Fruit fly (Drosophila melanogaster) whole organism, embryonic: ENCODE measurements around the gene CG5921.

ENCODE experiments used
- Aef1 ChIP-seq: fragments of 200-800 bp; sonication (Bioruptor generic); IDR thresholded peaks from 3 replicates; pipeline ENCODE4 v1.3.6; 2022; ENCODE audit warnings: missing biosample characterization, missing genetic modification characterization
- Antp ChIP-seq: fragments of 200-800 bp; sonication (Bioruptor generic); optimal IDR thresholded peaks from 3 replicates; lab custom pipeline; 2016; ENCODE audit warnings: missing biosample characterization, missing genetic modification characterization
- BEAF-32 ChIP-seq: fragments of 200-800 bp; sonication (Bioruptor generic); optimal IDR thresholded peaks from 3 replicates; lab custom pipeline; 2017; ENCODE audit warnings: missing biosample characterization, missing genetic modification characterization, mild to moderate bottlenecking, moderate library complexity, missing genetic modification reagents
- Bdp1 ChIP-seq: fragments of 200-800 bp; sonication (Bioruptor generic); optimal IDR thresholded peaks from 3 replicates; lab custom pipeline; 2016; ENCODE audit warnings: missing biosample characterization, missing genetic modification characterization
- CG10209 ChIP-seq: fragments of 200-800 bp; sonication (Bioruptor generic); optimal IDR thresholded peaks from 3 replicates; lab custom pipeline; 2017; ENCODE audit warnings: missing biosample characterization, mild to moderate bottlenecking, missing genetic modification characterization, missing genetic modification reagents
- CG10431 ChIP-seq: fragments of 200-800 bp; sonication (Bioruptor generic); optimal IDR thresholded peaks from 3 replicates; lab custom pipeline; 2018; ENCODE audit warnings: missing biosample characterization, mild to moderate bottlenecking, missing genetic modification characterization
- CG10959 ChIP-seq: fragments of 200-800 bp; sonication (Bioruptor generic); IDR thresholded peaks from 2 replicates; pipeline ENCODE4 v1.3.6; 2022; ENCODE audit warnings: missing biosample characterization, missing genetic modification characterization
- CG10979 ChIP-seq: fragments of 200-800 bp; sonication (Bioruptor generic); optimal IDR thresholded peaks from 2 replicates; lab custom pipeline; 2018; ENCODE audit warnings: missing biosample characterization, mild to moderate bottlenecking, missing genetic modification characterization, moderate library complexity
- CG11093 ChIP-seq: fragments of 200-800 bp; sonication (Bioruptor generic); IDR thresholded peaks from 3 replicates; pipeline ENCODE4 v1.3.6; 2022; ENCODE audit warnings: missing biosample characterization, missing genetic modification characterization
- CG11247 ChIP-seq: fragments of 200-800 bp; sonication (Bioruptor generic); IDR thresholded peaks from 2 replicates; pipeline ENCODE4 v1.3.6; 2022; ENCODE audit warnings: missing biosample characterization, missing genetic modification characterization
- CG11695 ChIP-seq: fragments of 200-800 bp; sonication (Bioruptor generic); IDR thresholded peaks from 3 replicates; pipeline ENCODE4 v1.3.6; 2022; ENCODE audit warnings: missing biosample characterization, missing genetic modification characterization
- CG12942 ChIP-seq: fragments of 200-800 bp; sonication (Bioruptor generic); optimal IDR thresholded peaks from 3 replicates; lab custom pipeline; 2016; ENCODE audit warnings: missing biosample characterization, missing genetic modification characterization
- CG13296 ChIP-seq: fragments of 200-800 bp; sonication (Bioruptor generic); optimal IDR thresholded peaks from 3 replicates; lab custom pipeline; 2018; ENCODE audit warnings: missing biosample characterization, mild to moderate bottlenecking, missing genetic modification characterization
- CG13624 ChIP-seq: fragments of 200-800 bp; sonication (Bioruptor generic); optimal IDR thresholded peaks from 2 replicates; lab custom pipeline; 2016; ENCODE audit warnings: missing biosample characterization, missing genetic modification characterization
- CG18476 ChIP-seq: fragments of 200-800 bp; sonication (Bioruptor generic); optimal IDR thresholded peaks from 2 replicates; lab custom pipeline; 2016; ENCODE audit warnings: missing biosample characterization, mild to moderate bottlenecking, missing genetic modification characterization
- CG31441 ChIP-seq: fragments of 200-800 bp; sonication (Bioruptor generic); IDR thresholded peaks from 2 replicates; pipeline ENCODE4 v1.3.6; 2022; ENCODE audit warnings: missing biosample characterization, missing genetic modification characterization
- CG7357 ChIP-seq: fragments of 200-800 bp; sonication (Bioruptor generic); IDR thresholded peaks from 3 replicates; pipeline ENCODE4 v1.3.6; 2022; ENCODE audit warnings: missing biosample characterization, missing genetic modification characterization
- CG7786 ChIP-seq: fragments of 200-800 bp; sonication (Bioruptor generic); optimal IDR thresholded peaks from 2 replicates; lab custom pipeline; 2016; ENCODE audit warnings: missing biosample characterization, missing genetic modification characterization
- CG7839 ChIP-seq: fragments of 200-800 bp; sonication (Bioruptor generic); optimal IDR thresholded peaks from 3 replicates; lab custom pipeline; 2018; ENCODE audit warnings: missing biosample characterization, mild to moderate bottlenecking, missing genetic modification characterization, moderate library complexity
- CG7987 ChIP-seq: fragments of 200-800 bp; sonication (Bioruptor generic); optimal IDR thresholded peaks from 2 replicates; lab custom pipeline; 2018; ENCODE audit warnings: missing biosample characterization, mild to moderate bottlenecking, missing genetic modification characterization, moderate library complexity
- CG8944 ChIP-seq: fragments of 200-800 bp; sonication (Bioruptor generic); optimal IDR thresholded peaks from 3 replicates; lab custom pipeline; 2016; ENCODE audit warnings: missing biosample characterization, missing genetic modification characterization
- Chrac-16 ChIP-seq: fragments of 200-800 bp; sonication (Bioruptor generic); optimal IDR thresholded peaks from 3 replicates; lab custom pipeline; 2016; ENCODE audit warnings: missing biosample characterization, missing genetic modification characterization
- CkIIα-i1 ChIP-seq: fragments of 200-800 bp; sonication (Bioruptor generic); IDR thresholded peaks from 2 replicates; pipeline ENCODE4 v1.3.6; 2022; ENCODE audit warnings: missing biosample characterization, missing genetic modification characterization
- CoRest ChIP-seq: fragments of 200-800 bp; sonication (Bioruptor generic); optimal IDR thresholded peaks from 3 replicates; lab custom pipeline; 2018; ENCODE audit warnings: missing biosample characterization, mild to moderate bottlenecking, missing genetic modification characterization, moderate library complexity
- Dbx ChIP-seq: fragments of 200-800 bp; sonication (Bioruptor generic); IDR thresholded peaks from 3 replicates; pipeline ENCODE4 v1.3.6; 2022; ENCODE audit warnings: missing biosample characterization, missing genetic modification characterization
- Elba2 ChIP-seq: fragments of 200-800 bp; sonication (Bioruptor generic); optimal IDR thresholded peaks from 3 replicates; lab custom pipeline; 2016; ENCODE audit warnings: missing biosample characterization, missing genetic modification characterization
- Mad ChIP-seq: fragments of 200-800 bp; sonication (Bioruptor generic); optimal IDR thresholded peaks from 2 replicates; lab custom pipeline; 2016; ENCODE audit warnings: missing biosample characterization, missing genetic modification characterization
- Max ChIP-seq: fragments of 200-800 bp; sonication (Bioruptor generic); optimal IDR thresholded peaks from 2 replicates; lab custom pipeline; 2016; ENCODE audit warnings: missing biosample characterization, mild to moderate bottlenecking, missing genetic modification characterization
- Nf-YB ChIP-seq: fragments of 200-800 bp; sonication (Bioruptor generic); optimal IDR thresholded peaks from 3 replicates; lab custom pipeline; 2019; ENCODE audit warnings: missing biosample characterization, mild to moderate bottlenecking, missing genetic modification characterization, moderate library complexity
- Opbp ChIP-seq: fragments of 200-800 bp; sonication (Bioruptor generic); IDR thresholded peaks from 3 replicates; pipeline ENCODE4 v1.3.6; 2022; ENCODE audit warnings: missing biosample characterization, missing genetic modification characterization; ENCODE audit not compliant: partially characterized antibody
- Rfx ChIP-seq: fragments of 200-800 bp; sonication (Bioruptor generic); IDR thresholded peaks from 2 replicates; pipeline ENCODE4 v1.3.6; 2022; ENCODE audit warnings: missing biosample characterization, missing genetic modification characterization
- Six4 ChIP-seq: fragments of 200-800 bp; sonication (Bioruptor generic); optimal IDR thresholded peaks from 2 replicates; lab custom pipeline; 2016; ENCODE audit warnings: missing biosample characterization, missing genetic modification characterization
- Vsx1 ChIP-seq: fragments of 200-800 bp; sonication (Bioruptor generic); optimal IDR thresholded peaks from 2 replicates; lab custom pipeline; 2017; ENCODE audit warnings: missing biosample characterization, mild to moderate bottlenecking, missing genetic modification characterization, missing genetic modification reagents
- YL-1 ChIP-seq: fragments of 200-800 bp; sonication (Bioruptor generic); optimal IDR thresholded peaks from 3 replicates; lab custom pipeline; 2017; ENCODE audit warnings: missing biosample characterization, mild to moderate bottlenecking, missing genetic modification characterization
- bcd ChIP-seq: fragments of 200-800 bp; sonication (Bioruptor generic); optimal IDR thresholded peaks from 2 replicates; lab custom pipeline; 2017; ENCODE audit warnings: missing biosample characterization, mild to moderate bottlenecking, missing genetic modification characterization
- br ChIP-seq: fragments of >200 bp; optimal IDR thresholded peaks from 2 replicates; lab custom pipeline; 2017
- bsh ChIP-seq, 2 experiments: fragments of 200-800 bp; sonication (Bioruptor generic); optimal IDR thresholded peaks; 2 replicates each; lab custom pipeline; 2017 to 2018; ENCODE audit warnings: mild to moderate bottlenecking in 2 of 2, missing biosample characterization in 2 of 2, missing genetic modification characterization in 2 of 2, moderate library complexity in 1 of 2
- corto ChIP-seq: fragments of 200-800 bp; sonication (Bioruptor generic); optimal IDR thresholded peaks from 2 replicates; lab custom pipeline; 2016; ENCODE audit warnings: missing biosample characterization, mild to moderate bottlenecking, missing genetic modification characterization, moderate library complexity
- da ChIP-seq: fragments of 200-800 bp; sonication (Bioruptor generic); optimal IDR thresholded peaks from 2 replicates; lab custom pipeline; 2016; ENCODE audit warnings: missing biosample characterization, missing genetic modification characterization
- dimm ChIP-seq: fragments of 200-800 bp; sonication (Bioruptor generic); IDR thresholded peaks from 2 replicates; pipeline ENCODE4 v1.3.6; 2022; ENCODE audit warnings: missing biosample characterization, missing genetic modification characterization
- dysf ChIP-seq: fragments of 200-800 bp; sonication (Bioruptor generic); IDR thresholded peaks from 3 replicates; pipeline ENCODE4 v1.3.6; 2022; ENCODE audit warnings: missing biosample characterization, missing genetic modification characterization
- ems ChIP-seq: fragments of 200-800 bp; sonication (Bioruptor generic); optimal IDR thresholded peaks from 3 replicates; lab custom pipeline; 2016; ENCODE audit warnings: missing biosample characterization, missing genetic modification characterization
- fd96Cb ChIP-seq: fragments of 200-800 bp; sonication (Bioruptor generic); optimal IDR thresholded peaks from 2 replicates; lab custom pipeline; 2018; ENCODE audit warnings: missing biosample characterization, mild to moderate bottlenecking, missing genetic modification characterization, moderate library complexity
- lilli ChIP-seq: fragments of 200-800 bp; sonication (Bioruptor generic); optimal IDR thresholded peaks from 3 replicates; lab custom pipeline; 2016; ENCODE audit warnings: missing biosample characterization, missing genetic modification characterization
- nau ChIP-seq: fragments of 200-800 bp; sonication (Bioruptor generic); optimal IDR thresholded peaks from 3 replicates; lab custom pipeline; 2017; ENCODE audit warnings: missing biosample characterization, mild to moderate bottlenecking, missing genetic modification characterization, missing genetic modification reagents
- otp ChIP-seq: fragments of 200-800 bp; sonication (Bioruptor generic); IDR thresholded peaks from 3 replicates; pipeline ENCODE4, ENCODE4 v1.3.6; 2022; ENCODE audit warnings: missing biosample characterization, missing genetic modification characterization
- pfk ChIP-seq: fragments of 200-800 bp; sonication (Bioruptor generic); optimal IDR thresholded peaks from 2 replicates; lab custom pipeline; 2018; ENCODE audit warnings: missing biosample characterization, mild to moderate bottlenecking, missing genetic modification characterization, moderate library complexity
- row ChIP-seq: fragments of 200-800 bp; sonication (Bioruptor generic); IDR thresholded peaks from 3 replicates; pipeline ENCODE4 v1.3.6; 2022; ENCODE audit warnings: missing biosample characterization, missing genetic modification characterization
- sc ChIP-seq, 3 experiments: fragments of >200 bp in 2 of 3; fragments of 200-800 bp in 1 of 3; sonication (Bioruptor generic) in 1 of 3; optimal IDR thresholded peaks; 2 replicates in 2 of 3; 3 replicates in 1 of 3; lab custom pipeline; 2017; ENCODE audit warnings: mild to moderate bottlenecking in 1 of 3, missing biosample characterization in 1 of 3, missing genetic modification characterization in 1 of 3, missing genetic modification reagents in 1 of 3
- sim ChIP-seq: fragments of 200-800 bp; sonication (Bioruptor generic); IDR thresholded peaks from 2 replicates; pipeline ENCODE4 v1.3.6; 2022; ENCODE audit warnings: missing biosample characterization, missing genetic modification characterization
- slbo ChIP-seq: fragments of 200-800 bp; sonication (Bioruptor generic); IDR thresholded peaks from 2 replicates; pipeline ENCODE4 v1.3.6; 2022; ENCODE audit warnings: missing biosample characterization, missing genetic modification characterization

The CG5921 gene

dm6 chrX:6097578-6097977 lies 47.0 kb downstream of the CG5921 start (continued):
- peak; percentile 73 for TF ChIP-seq CG13624 (GFP tag; lab: Kevin White, UChicago)
- no peak for TF ChIP-seq Elba2 (GFP tag; lab: Kevin White, UChicago)
- TF ChIP-seq CG12942: peak; percentile 59
- peak; percentile 89 for TF ChIP-seq otp (GFP tag; lab: Robert Waterston, UW)
- peak; percentile 67 for TF ChIP-seq nau (GFP tag; lab: Kevin White, UChicago)
- peak; percentile 76; the same call in 1 of the 2 replicates for TF ChIP-seq sim (GFP tag; lab: Robert Waterston, UW)
- TF ChIP-seq CG31441 (GFP tag; lab: Robert Waterston, UW): peak; percentile 81
- peak; percentile 65 for TF ChIP-seq Six4 (GFP tag; lab: Kevin White, UChicago)
- TF ChIP-seq CG8944: peak; percentile 77
- peak; percentile 65 for TF ChIP-seq Chrac-16 (GFP tag; lab: Kevin White, UChicago)
- peak; percentile 84 for TF ChIP-seq CG11247 (GFP tag; lab: Robert Waterston, UW)
- peak; percentile 89 for TF ChIP-seq Antp (GFP tag; lab: Kevin White, UChicago)
- no peak for TF ChIP-seq YL-1 (GFP tag; lab: Kevin White, UChicago)
- peak; percentile 71 for TF ChIP-seq CG10959 (GFP tag; lab: Robert Waterston, UW)
- TF ChIP-seq CG10431 (GFP tag; lab: Kevin White, UChicago): no peak
- TF ChIP-seq dysf (GFP tag; lab: Robert Waterston, UW): peak; percentile 93
- TF ChIP-seq CG13296 (GFP tag; lab: Kevin White, UChicago): peak; percentile 66
- no peak for TF ChIP-seq pfk (GFP tag; lab: Kevin White, UChicago)
- TF ChIP-seq Opbp (GFP tag; lab: Robert Waterston, UW): 0 out of 3 replicates have a peak, but pooled peaks have one; percentile 28
- TF ChIP-seq CG11093 (GFP tag; lab: Robert Waterston, UW): peak; percentile 79; the same call in 2 of the 3 replicates
- TF ChIP-seq bsh (GFP tag; optimal IDR thresholded peaks at IDR 0.05; lab: Kevin White, UChicago): peak in 1 of 2 experiments; percentile 86
- TF ChIP-seq CG10979 (tag; lab: Kevin White, UChicago): peak; percentile 76
- TF ChIP-seq Aef1: peak; percentile 89
- peak; percentile 91 for TF ChIP-seq Rfx
- no peak for TF ChIP-seq sc (optimal IDR thresholded peaks at IDR 0.05; lab: Kevin White, UChicago)
- TF ChIP-seq sc (GFP tag; optimal IDR thresholded peaks at IDR 0.05; lab: Kevin White, UChicago): peak; percentile 65
- peak; percentile 37 for TF ChIP-seq Vsx1 (GFP tag; lab: Kevin White, UChicago)
- TF ChIP-seq CG18476 (GFP tag; lab: Kevin White, UChicago): peak; percentile 52
- TF ChIP-seq da (GFP tag; lab: Kevin White, UChicago): no peak
- peak; percentile 71 for TF ChIP-seq dimm (GFP tag; lab: Robert Waterston, UW)
- peak; percentile 79 for TF ChIP-seq CG7786 (GFP tag; lab: Kevin White, UChicago)
- no peak for TF ChIP-seq br
- peak; percentile 88 for TF ChIP-seq lilli (GFP tag; lab: Kevin White, UChicago)
- TF ChIP-seq ems (GFP tag; lab: Kevin White, UChicago): peak; percentile 73
- peak; percentile 11 for TF ChIP-seq corto (GFP tag; lab: Kevin White, UChicago)
- TF ChIP-seq Mad (GFP tag; lab: Kevin White, UChicago): peak; percentile 53
- peak; percentile 70 for TF ChIP-seq Max (GFP tag; lab: Kevin White, UChicago)
- peak; percentile 85 for TF ChIP-seq slbo (GFP tag; lab: Robert Waterston, UW)
- TF ChIP-seq fd96Cb: peak; percentile 79
- TF ChIP-seq Nf-YB (GFP tag; lab: Kevin White, UChicago): peak; percentile 49
- TF ChIP-seq Dbx: peak; percentile 83
- TF ChIP-seq CkIIα-i1 (GFP tag; lab: Robert Waterston, UW): 0 out of 2 replicates have a peak, but pooled peaks have one; percentile 31
- TF ChIP-seq CG10209 (GFP tag; lab: Kevin White, UChicago): peak; percentile 74
- TF ChIP-seq CoRest (tag; lab: Kevin White, UChicago): peak; percentile 63
- TF ChIP-seq row: peak; percentile 91
- peak; percentile 84 for TF ChIP-seq bcd (GFP tag; lab: Kevin White, UChicago)
- peak; percentile 92 for TF ChIP-seq CG11695
- TF ChIP-seq Bdp1 (GFP tag; lab: Kevin White, UChicago): peak; percentile 58
- TF ChIP-seq CG7987: peak; percentile 40
- TF ChIP-seq BEAF-32 (GFP tag; lab: Kevin White, UChicago): no peak
- TF ChIP-seq CG7357 (GFP tag; lab: Robert Waterston, UW): peak; percentile 74
- peak; percentile 88 for TF ChIP-seq CG7839
